Fruit fly (Drosophila melanogaster): ENCODE measurements around the gene CecC.

- TF ChIP-seq CG14655 (GFP tag; optimal IDR thresholded peaks at IDR 0.05) (no peak), Pif1A (GFP tag; optimal IDR thresholded peaks at IDR 0.05) (no peak), rn (GFP tag; IDR thresholded peaks at IDR 0.05) (no peak), gl (tag; optimal IDR thresholded peaks at IDR 0.05) (no peak)
Measured at dm6 chr3R:30215020-30215419, 1.3 kb upstream of the CecC start.
